Fruit fly (Drosophila melanogaster) whole organism, embryonic: Measurements from ENCODE around the gene CG12075.
A peak's percentile ranks its signal among the peaks of the same experiment; 100 is the strongest.

Source experiments
- Aef1 ChIP-seq: fragments of 200-800 bp; sonication (Bioruptor generic); IDR thresholded peaks from 3 replicates; pipeline ENCODE4 v1.3.6; 2022; ENCODE audit warnings: missing biosample characterization, missing genetic modification characterization
- CG10267 ChIP-seq: fragments of 200-800 bp; sonication (Bioruptor generic); optimal IDR thresholded peaks from 2 replicates; lab custom pipeline; 2018; ENCODE audit warnings: missing biosample characterization, mild to moderate bottlenecking, missing genetic modification characterization, moderate library complexity
- CG11085 ChIP-seq: fragments of 200-800 bp; sonication (Bioruptor generic); IDR thresholded peaks from 2 replicates; pipeline ENCODE4 v1.3.6; 2022; ENCODE audit warnings: missing biosample characterization, missing genetic modification characterization
- CG11723 ChIP-seq: fragments of 200-800 bp; sonication (Bioruptor generic); optimal IDR thresholded peaks from 2 replicates; lab custom pipeline; 2017; ENCODE audit warnings: missing biosample characterization, mild to moderate bottlenecking, missing genetic modification characterization
- CG12104 ChIP-seq: fragments of 200-800 bp; sonication (Bioruptor generic); optimal IDR thresholded peaks from 3 replicates; lab custom pipeline; 2016; ENCODE audit warnings: missing biosample characterization, missing genetic modification characterization
- CG12155 ChIP-seq: fragments of 200-800 bp; sonication (Bioruptor generic); optimal IDR thresholded peaks from 3 replicates; lab custom pipeline; 2016; ENCODE audit warnings: missing biosample characterization, missing genetic modification characterization
- CG17612 ChIP-seq: fragments of 200-800 bp; sonication (Bioruptor generic); IDR thresholded peaks from 2 replicates; pipeline ENCODE4 v1.3.6; 2022; ENCODE audit warnings: missing biosample characterization, missing genetic modification characterization
- CG17802 ChIP-seq: fragments of 200-800 bp; sonication (Bioruptor generic); optimal IDR thresholded peaks from 2 replicates; lab custom pipeline; 2018; ENCODE audit warnings: missing biosample characterization, mild to moderate bottlenecking, missing genetic modification characterization, moderate library complexity
- CG1832 ChIP-seq: fragments of 200-800 bp; sonication (Bioruptor generic); optimal IDR thresholded peaks from 2 replicates; lab custom pipeline; 2017; ENCODE audit warnings: missing biosample characterization, mild to moderate bottlenecking, missing genetic modification characterization, inconsistent platforms
- CG2199 ChIP-seq: fragments of 200-800 bp; sonication (Bioruptor generic); IDR thresholded peaks from 3 replicates; pipeline ENCODE4 v1.3.6; 2022; ENCODE audit warnings: missing biosample characterization, missing genetic modification characterization
- CG2712 ChIP-seq: fragments of 200-800 bp; optimal IDR thresholded peaks from 3 replicates; lab custom pipeline; 2019; ENCODE audit warnings: missing biosample characterization, mild to moderate bottlenecking, missing genetic modification characterization, moderate library complexity
- CG30020 ChIP-seq: fragments of 200-800 bp; optimal IDR thresholded peaks from 2 replicates; lab custom pipeline; 2019; ENCODE audit warnings: missing biosample characterization, mild to moderate bottlenecking, missing genetic modification characterization, moderate library complexity
- CG34422 ChIP-seq: fragments of 200-800 bp; sonication (Bioruptor generic); IDR thresholded peaks from 3 replicates; pipeline ENCODE4 v1.3.6; 2022; ENCODE audit warnings: missing biosample characterization, missing genetic modification characterization
- CG3726 ChIP-seq: fragments of 200-800 bp; sonication (Bioruptor generic); IDR thresholded peaks from 3 replicates; pipeline ENCODE4, ENCODE4 v1.3.6; 2022; ENCODE audit warnings: missing biosample characterization, missing genetic modification characterization
- CG3838 ChIP-seq: fragments of 200-800 bp; sonication (Bioruptor generic); optimal IDR thresholded peaks from 3 replicates; lab custom pipeline; 2016; ENCODE audit warnings: missing biosample characterization, missing genetic modification characterization
- CG4328 ChIP-seq: fragments of 200-800 bp; sonication (Bioruptor generic); optimal IDR thresholded peaks from 3 replicates; lab custom pipeline; 2017; ENCODE audit warnings: missing biosample characterization, missing genetic modification reagents, missing genetic modification characterization
- CG5245 ChIP-seq: fragments of 200-800 bp; sonication (Bioruptor generic); optimal IDR thresholded peaks from 3 replicates; lab custom pipeline; 2016; ENCODE audit warnings: missing biosample characterization, missing genetic modification characterization
- CTCF ChIP-seq: fragments of 200-800 bp; sonication (Bioruptor generic); optimal IDR thresholded peaks from 2 replicates; lab custom pipeline; 2017; ENCODE audit warnings: missing biosample characterization, mild to moderate bottlenecking, missing genetic modification characterization, moderate library complexity
- CoRest ChIP-seq: fragments of 200-800 bp; sonication (Bioruptor generic); optimal IDR thresholded peaks from 3 replicates; lab custom pipeline; 2018; ENCODE audit warnings: missing biosample characterization, mild to moderate bottlenecking, missing genetic modification characterization, moderate library complexity
- Dfd ChIP-seq, 2 experiments: fragments of >200 bp; optimal IDR thresholded peaks; 2 replicates each; lab custom pipeline; 2017; ENCODE audit warnings: missing biosample characterization in 2 of 2, missing genetic modification characterization in 2 of 2
- Dip3 ChIP-seq: fragments of 200-800 bp; sonication (Bioruptor generic); optimal IDR thresholded peaks from 3 replicates; lab custom pipeline; 2016; ENCODE audit warnings: missing biosample characterization, missing genetic modification characterization
- Dll ChIP-seq: fragments of 200-800 bp; sonication (Bioruptor generic); IDR thresholded peaks from 4 replicates; pipeline ENCODE4 v1.3.6; 2022; ENCODE audit warnings: missing biosample characterization, missing genetic modification characterization; ENCODE audit not compliant: partially characterized antibody
- Doc3 ChIP-seq: fragments of 200-800 bp; sonication (Bioruptor generic); IDR thresholded peaks from 3 replicates; pipeline ENCODE4 v1.3.6; 2022; ENCODE audit warnings: missing biosample characterization, missing genetic modification characterization; ENCODE audit not compliant: partially characterized antibody
- Mad ChIP-seq: fragments of 200-800 bp; sonication (Bioruptor generic); optimal IDR thresholded peaks from 2 replicates; lab custom pipeline; 2016; ENCODE audit warnings: missing biosample characterization, missing genetic modification characterization
- NFAT ChIP-seq: fragments of 200-800 bp; sonication (Bioruptor generic); IDR thresholded peaks from 2 replicates; pipeline ENCODE4 v1.3.6; 2022; ENCODE audit warnings: missing biosample characterization, missing genetic modification characterization
- Oaz ChIP-seq: fragments of 200-800 bp; sonication (Bioruptor generic); IDR thresholded peaks from 2 replicates; pipeline ENCODE4 v1.3.6; 2022; ENCODE audit warnings: missing biosample characterization, missing genetic modification characterization
- Sox100B ChIP-seq: fragments of 200-800 bp; sonication (Bioruptor generic); optimal IDR thresholded peaks from 3 replicates; lab custom pipeline; 2018; ENCODE audit warnings: missing biosample characterization, mild to moderate bottlenecking, missing genetic modification characterization
- Sry-β ChIP-seq: fragments of 200-800 bp; sonication (Bioruptor generic); optimal IDR thresholded peaks from 2 replicates; lab custom pipeline; 2018; ENCODE audit warnings: missing biosample characterization, mild to moderate bottlenecking, missing genetic modification characterization, moderate library complexity
- Stat92E ChIP-seq, 3 experiments: fragments of >200 bp in 2 of 3; fragments of 200-800 bp in 1 of 3; sonication (Bioruptor generic) in 1 of 3; optimal IDR thresholded peaks; 2 replicates each; lab custom pipeline; 2017 to 2019; ENCODE audit warnings: missing biosample characterization in 3 of 3, missing genetic modification characterization in 3 of 3, mild to moderate bottlenecking in 1 of 3, moderate library complexity in 1 of 3
- Usf ChIP-seq: fragments of 200-800 bp; sonication (Bioruptor generic); optimal IDR thresholded peaks from 2 replicates; lab custom pipeline; 2017; ENCODE audit warnings: missing genotype, missing biosample characterization, missing genetic modification characterization
- ase ChIP-seq: fragments of 200-800 bp; sonication (Bioruptor generic); IDR thresholded peaks from 3 replicates; pipeline ENCODE4 v1.3.6; 2022; ENCODE audit warnings: missing biosample characterization, missing genetic modification characterization
- ash1 ChIP-seq: fragments of 200-800 bp; sonication (Bioruptor generic); optimal IDR thresholded peaks from 2 replicates; lab custom pipeline; 2018; ENCODE audit warnings: missing biosample characterization, mild to moderate bottlenecking, missing genetic modification characterization
- br ChIP-seq: fragments of >200 bp; optimal IDR thresholded peaks from 2 replicates; lab custom pipeline; 2017
- btn ChIP-seq: fragments of 200-800 bp; sonication (Bioruptor generic); optimal IDR thresholded peaks from 2 replicates; lab custom pipeline; 2016; ENCODE audit warnings: missing biosample characterization, missing genetic modification characterization
- chm ChIP-seq: fragments of 200-800 bp; sonication (Bioruptor generic); IDR thresholded peaks from 2 replicates; pipeline ENCODE4 v1.3.6; 2022; ENCODE audit warnings: missing biosample characterization, missing genetic modification characterization
- chn ChIP-seq: fragments of 200-800 bp; sonication (Bioruptor generic); optimal IDR thresholded peaks from 2 replicates; lab custom pipeline; 2016; ENCODE audit warnings: missing biosample characterization, missing genetic modification characterization
- dan ChIP-seq: fragments of 200-800 bp; sonication (Bioruptor generic); IDR thresholded peaks from 2 replicates; pipeline ENCODE4 v1.3.6; 2022; ENCODE audit warnings: missing biosample characterization, missing genetic modification characterization
- dati ChIP-seq: fragments of 200-800 bp; sonication (Bioruptor generic); IDR thresholded peaks from 2 replicates; pipeline ENCODE4 v1.3.6; 2022; ENCODE audit warnings: missing biosample characterization, missing genetic modification characterization
- dmrt99B ChIP-seq: fragments of 200-800 bp; sonication (Bioruptor generic); optimal IDR thresholded peaks from 2 replicates; lab custom pipeline; 2018; ENCODE audit warnings: missing biosample characterization, mild to moderate bottlenecking, missing genetic modification characterization, moderate library complexity
- ewg ChIP-seq: fragments of 200-800 bp; sonication (Bioruptor generic); optimal IDR thresholded peaks from 3 replicates; lab custom pipeline; 2017; ENCODE audit warnings: mild to moderate bottlenecking, missing biosample characterization, missing genetic modification reagents, missing genetic modification characterization
- jumu ChIP-seq: fragments of 200-800 bp; sonication (Bioruptor generic); optimal IDR thresholded peaks from 3 replicates; lab custom pipeline; 2016; ENCODE audit warnings: missing biosample characterization, missing genetic modification characterization
- kah ChIP-seq: fragments of 200-800 bp; sonication (Bioruptor generic); optimal IDR thresholded peaks from 2 replicates; lab custom pipeline; 2018; ENCODE audit warnings: missing biosample characterization, mild to moderate bottlenecking, missing genetic modification characterization
- nmo ChIP-seq: fragments of 200-800 bp; sonication (Bioruptor generic); optimal IDR thresholded peaks from 2 replicates; lab custom pipeline; 2018; ENCODE audit warnings: missing biosample characterization, mild to moderate bottlenecking, missing genetic modification characterization, moderate library complexity
- p53 ChIP-seq: fragments of 200-800 bp; sonication (Bioruptor generic); optimal IDR thresholded peaks from 2 replicates; lab custom pipeline; 2016; ENCODE audit warnings: missing biosample characterization, missing genetic modification characterization
- schlank ChIP-seq: fragments of 200-800 bp; sonication (Bioruptor generic); optimal IDR thresholded peaks from 2 replicates; lab custom pipeline; 2018; ENCODE audit warnings: missing biosample characterization, mild to moderate bottlenecking, missing genetic modification characterization
- sd ChIP-seq: fragments of 200-800 bp; sonication (Bioruptor generic); optimal IDR thresholded peaks from 3 replicates; lab custom pipeline; 2018; ENCODE audit warnings: missing biosample characterization, mild to moderate bottlenecking, missing genetic modification characterization, moderate library complexity
- sens ChIP-seq: fragments of 200-800 bp; sonication (Bioruptor generic); peaks from one replicate; lab custom pipeline; 2016; ENCODE audit warnings: missing biosample characterization, missing genetic modification characterization
- sna ChIP-seq: fragments of 200-800 bp; sonication (Bioruptor generic); IDR thresholded peaks from 2 replicates; pipeline ENCODE4 v1.3.6; 2022; ENCODE audit warnings: missing biosample characterization, missing genetic modification characterization; ENCODE audit not compliant: partially characterized antibody
- sob ChIP-seq: fragments of 200-800 bp; sonication (Bioruptor generic); IDR thresholded peaks from 2 replicates; pipeline ENCODE4 v1.3.6; 2022; ENCODE audit warnings: missing biosample characterization, missing genetic modification characterization
- sug ChIP-seq: fragments of 200-800 bp; optimal IDR thresholded peaks from 2 replicates; lab custom pipeline; 2019; ENCODE audit warnings: missing biosample characterization, mild to moderate bottlenecking, missing genetic modification characterization, moderate library complexity
- toy ChIP-seq: fragments of 200-800 bp; sonication (Bioruptor generic); IDR thresholded peaks from 2 replicates; pipeline ENCODE4 v1.3.6; 2022; ENCODE audit warnings: missing biosample characterization, missing genetic modification characterization
- wdn ChIP-seq: fragments of 200-800 bp; sonication (Bioruptor generic); IDR thresholded peaks from 2 replicates; pipeline ENCODE4 v1.3.6; 2022; ENCODE audit warnings: missing biosample characterization, missing genetic modification characterization

CG12075 gene

dm6 chrX:8892445-8893009, 54.4 kb downstream of the CG12075 start (continued):
- no peak for TF ChIP-seq CG11723 (GFP tag; lab: Kevin White, UChicago)
- no peak for TF ChIP-seq Sry-β (GFP tag; lab: Kevin White, UChicago)
- no peak for TF ChIP-seq ash1 (GFP tag; lab: Kevin White, UChicago)
- peak; percentile 60 for TF ChIP-seq dmrt99B (tag; lab: Kevin White, UChicago)
- TF ChIP-seq CoRest (tag; lab: Kevin White, UChicago), result peak; percentile 68
- no peak for TF ChIP-seq CG30020
- TF ChIP-seq CG2199, result no peak
- no peak for TF ChIP-seq dan (GFP tag; lab: Robert Waterston, UW)
- TF ChIP-seq schlank (tag; lab: Kevin White, UChicago), result peak; percentile 30
- no peak for TF ChIP-seq CG3726 (GFP tag; lab: Robert Waterston, UW)
- TF ChIP-seq p53 (GFP tag; lab: Kevin White, UChicago), result no peak
- TF ChIP-seq CG2712 (tag; lab: Kevin White, UChicago), result peak; percentile 43
- no peak for TF ChIP-seq CG1832 (GFP tag; lab: Kevin White, UChicago)
- peak; percentile 4 for TF ChIP-seq Mad
- peak; percentile 1 for TF ChIP-seq CG3838
- peak; percentile 29 for TF ChIP-seq Dip3 (GFP tag; lab: Kevin White, UChicago)
- peak; percentile 19 for TF ChIP-seq Sox100B
- 0 out of 2 replicates have a peak, but pooled peaks have one; percentile 20 for TF ChIP-seq CG17612 (GFP tag; lab: Robert Waterston, UW)
- peak; percentile 50 for TF ChIP-seq CG12104 (GFP tag; lab: Kevin White, UChicago)
- no peak for TF ChIP-seq CG17802
- no peak for TF ChIP-seq br
- peak; percentile 52; the same call in 1 of the 2 replicates for TF ChIP-seq wdn
- no peak for TF ChIP-seq CG10267
- TF ChIP-seq sob (GFP tag; lab: Robert Waterston, UW), result peak; percentile 58
- TF ChIP-seq NFAT, result peak; percentile 64; the same call in 1 of the 2 replicates
- TF ChIP-seq kah, result no peak
- TF ChIP-seq CG34422 (GFP tag; lab: Robert Waterston, UW), result peak; percentile 71
- no peak for TF ChIP-seq CG4328 (GFP tag; lab: Kevin White, UChicago)
- no peak for TF ChIP-seq CTCF
- TF ChIP-seq chn (GFP tag; lab: Kevin White, UChicago), result peak; percentile 10
- peak; percentile 42 for TF ChIP-seq nmo (GFP tag; lab: Kevin White, UChicago)
- TF ChIP-seq btn (GFP tag; lab: Kevin White, UChicago), result no peak
- peak; percentile 60 for TF ChIP-seq Aef1 (GFP tag; lab: Robert Waterston, UW)
- no peak for TF ChIP-seq Doc3 (GFP tag; lab: Robert Waterston, UW)
- no peak for TF ChIP-seq Oaz (GFP tag; lab: Robert Waterston, UW)
- no peak for TF ChIP-seq CG5245 (GFP tag; lab: Kevin White, UChicago)
- no peak for TF ChIP-seq Dfd (GFP tag; optimal IDR thresholded peaks at IDR 0.05; lab: Kevin White, UChicago)
- peak; percentile 18 for TF ChIP-seq CG12155 (GFP tag; lab: Kevin White, UChicago)
- TF ChIP-seq ewg (GFP tag; lab: Kevin White, UChicago), result no peak
- peak; percentile 2 for TF ChIP-seq jumu (GFP tag; lab: Kevin White, UChicago)
- peak; percentile 5 for TF ChIP-seq Usf (GFP tag; lab: Kevin White, UChicago)
- TF ChIP-seq sna, result no peak
- no peak for TF ChIP-seq Dll (GFP tag; lab: Robert Waterston, UW)
- 0 out of 2 replicates have a peak, but pooled peaks have one; percentile 8 for TF ChIP-seq toy (GFP tag; lab: Robert Waterston, UW)
- peak; percentile 48; the same call in 1 of the 3 replicates for TF ChIP-seq ase (GFP tag; lab: Robert Waterston, UW)
- TF ChIP-seq dati, result no peak
- no peak for TF ChIP-seq chm (GFP tag; lab: Robert Waterston, UW)
- peak; percentile 43; the same call in 1 of the 2 replicates for TF ChIP-seq CG11085
- peak; percentile 48 for TF ChIP-seq sug (tag; lab: Kevin White, UChicago)
- peak; percentile 88 for TF ChIP-seq sens (GFP tag; lab: Kevin White, UChicago)
- TF ChIP-seq sd (tag; lab: Kevin White, UChicago), result peak; percentile 95
- TF ChIP-seq Stat92E (GFP tag; optimal IDR thresholded peaks at IDR 0.05; lab: Kevin White, UChicago), result no peak
